Fruit fly (Drosophila melanogaster): ENCODE results near the gene CG11755.

CG11755 gene

dm6 chr3R:8663668-8664283 is 12.9 kb upstream of the CG11755 start, which contains the start of gene CG8032 (continued):
- TF ChIP-seq nom (GFP tag; optimal IDR thresholded peaks at IDR 0.05) (peak; percentile 9), Dll (GFP tag; IDR thresholded peaks at IDR 0.05; ENCODE audit: partially characterized antibody) (peak; percentile 78), CG12071 (GFP tag; optimal IDR thresholded peaks at IDR 0.05) (no peak), stwl (tag; optimal IDR thresholded peaks at IDR 0.05) (peak; percentile 65), sens-2 (GFP tag; IDR thresholded peaks at IDR 0.05) (no peak), Ets65A (GFP tag) (peak; percentile 94), zen2 (GFP tag; IDR thresholded peaks at IDR 0.05; ENCODE audit: partially characterized antibody) (0 out of 3 replicates have a peak, but pooled peaks have one; percentile 31), Bteb2 (GFP tag; optimal IDR thresholded peaks at IDR 0.05) (peak; percentile 31), Antp (GFP tag; optimal IDR thresholded peaks at IDR 0.05) (peak; percentile 59), Dbx (GFP tag; IDR thresholded peaks at IDR 0.05) (peak; percentile 33; the same call in 1 of the 3 replicates), odd (GFP tag; optimal IDR thresholded peaks at IDR 0.05) (no peak), Ets97D (GFP tag; optimal IDR thresholded peaks at IDR 0.05) (peak; percentile 82), CG13624 (GFP tag; optimal IDR thresholded peaks at IDR 0.05) (peak; percentile 57), CoRest (tag; optimal IDR thresholded peaks at IDR 0.05) (peak; percentile 54), Dip2 (GFP tag; IDR thresholded peaks at IDR 0.05) (no peak), Med (GFP tag) (peak; percentile 95), cad (GFP tag; optimal IDR thresholded peaks at IDR 0.05) (no peak), CG13296 (GFP tag; optimal IDR thresholded peaks at IDR 0.05) (peak; percentile 16), zfh1 (GFP tag; IDR thresholded peaks at IDR 0.05) (peak; percentile 59; the same call in 2 of the 3 replicates), Hr3 (GFP tag; optimal IDR thresholded peaks at IDR 0.05) (peak; percentile 5), Adf1 (GFP tag; IDR thresholded peaks at IDR 0.05) (peak; percentile 53), toy (GFP tag; IDR thresholded peaks at IDR 0.05) (no peak), CG7556 (GFP tag; optimal IDR thresholded peaks at IDR 0.05) (peak; percentile 17), CG8478 (optimal IDR thresholded peaks at IDR 0.05) (no peak), Mrtf (GFP tag; IDR thresholded peaks at IDR 0.05) (0 out of 3 replicates have a peak, but pooled peaks have one; percentile 36), Rfx (GFP tag; IDR thresholded peaks at IDR 0.05) (peak; percentile 50), schlank (tag; optimal IDR thresholded peaks at IDR 0.05) (no peak), ase (GFP tag; IDR thresholded peaks at IDR 0.05) (peak; percentile 53; the same call in 2 of the 3 replicates), Six4 (GFP tag; optimal IDR thresholded peaks at IDR 0.05) (peak; percentile 4), Doc3 (GFP tag; IDR thresholded peaks at IDR 0.05; ENCODE audit: partially characterized antibody) (peak; percentile 65), CG18476 (GFP tag; optimal IDR thresholded peaks at IDR 0.05) (peak; percentile 36), CkIIα-i1 (GFP tag; IDR thresholded peaks at IDR 0.05) (no peak), CG8944 (GFP tag; optimal IDR thresholded peaks at IDR 0.05) (peak; percentile 64), CG17361 (GFP tag; IDR thresholded peaks at IDR 0.05) (peak; percentile 48; the same call in 2 of the 3 replicates), h (optimal IDR thresholded peaks at IDR 0.05) (no peak), CG16863 (GFP tag; optimal IDR thresholded peaks at IDR 0.05) (peak; percentile 60), gsb-n (tag; optimal IDR thresholded peaks at IDR 0.05) (peak; percentile 23), CG13775 (GFP tag; optimal IDR thresholded peaks at IDR 0.05) (peak; percentile 61), Taf1 (GFP tag; IDR thresholded peaks at IDR 0.05) (0 out of 2 replicates have a peak, but pooled peaks have one; percentile 24), CG10209 (GFP tag; optimal IDR thresholded peaks at IDR 0.05) (peak; percentile 5), nau (GFP tag; optimal IDR thresholded peaks at IDR 0.05) (peak; percentile 7), peb (GFP tag; IDR thresholded peaks at IDR 0.05) (0 out of 2 replicates have a peak, but pooled peaks have one; percentile 17), klu (GFP tag; IDR thresholded peaks at IDR 0.05) (no peak), CG10267 (tag; optimal IDR thresholded peaks at IDR 0.05) (peak; percentile 93), CG5245 (GFP tag; optimal IDR thresholded peaks at IDR 0.05) (peak; percentile 11), Hsf (GFP tag; optimal IDR thresholded peaks at IDR 0.05) (peak; percentile 50), CG17912 (GFP tag; optimal IDR thresholded peaks at IDR 0.05) (peak; percentile 27), CG10462 (GFP tag; optimal IDR thresholded peaks at IDR 0.05) (peak; percentile 37), CG17328 (GFP tag; IDR thresholded peaks at IDR 0.05) (0 out of 2 replicates have a peak, but pooled peaks have one; percentile 7), tna (GFP tag; IDR thresholded peaks at IDR 0.05; ENCODE audit: partially characterized antibody) (no peak; the same call in 1 of the 2 replicates), chn (GFP tag; optimal IDR thresholded peaks at IDR 0.05) (peak; percentile 21)

Data from whole organism, embryonic.